Fruit fly (Drosophila melanogaster): ENCODE data around the gene CG6845.

CG6845 gene

DNA sequence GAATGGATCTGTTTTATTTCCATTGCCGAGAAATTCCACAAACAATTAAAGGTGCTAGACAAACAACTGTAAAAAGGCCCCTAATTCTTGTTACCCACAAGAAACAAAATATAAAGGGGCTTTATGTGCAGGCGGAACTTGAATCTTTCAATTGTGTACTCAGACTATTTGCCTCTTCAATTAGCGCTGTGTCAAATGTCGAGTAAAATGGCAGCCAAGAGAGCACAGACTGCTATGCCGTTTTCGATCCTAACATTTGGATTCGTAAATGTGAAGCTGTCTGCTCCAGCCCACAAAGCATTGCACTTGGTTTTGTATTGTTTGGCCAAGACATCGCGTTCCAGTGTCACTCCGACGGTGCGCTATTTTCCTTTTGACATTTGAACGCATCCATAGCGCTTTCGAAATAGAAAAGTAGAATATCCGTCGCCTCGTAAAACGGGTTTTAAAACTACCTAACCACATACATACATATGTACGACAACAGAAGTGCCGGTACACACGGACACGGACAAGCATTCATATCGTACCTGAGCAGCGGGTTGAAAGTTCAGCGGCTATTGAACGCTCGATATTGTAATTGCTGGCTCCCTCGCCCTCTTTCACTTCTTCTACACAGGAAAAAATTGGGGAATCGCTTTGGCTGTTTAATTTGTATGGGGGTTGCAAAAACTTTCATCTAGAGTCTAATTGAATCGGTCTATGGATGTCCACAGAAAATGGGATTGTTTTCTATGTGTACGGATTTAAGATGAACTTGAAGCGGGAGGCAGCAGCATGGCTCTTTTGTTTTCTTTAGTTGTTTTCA, 20.0 kb downstream of the CG6845 start (continued):
- TF ChIP-seq ttk (GFP tag; IDR thresholded peaks at IDR 0.05) (0 out of 2 replicates have a peak, but pooled peaks have one; percentile 12), cg (GFP tag; optimal IDR thresholded peaks at IDR 0.05) (peak; percentile 47), HLHmδ (GFP tag; optimal IDR thresholded peaks at IDR 0.05) (no peak), Opbp (GFP tag; IDR thresholded peaks at IDR 0.05; ENCODE audit: partially characterized antibody) (no peak), CG10274 (GFP tag; optimal IDR thresholded peaks at IDR 0.05) (no peak), CG1529 (GFP tag; optimal IDR thresholded peaks at IDR 0.05) (no peak), jumu (GFP tag; optimal IDR thresholded peaks at IDR 0.05) (no peak), chn (GFP tag; optimal IDR thresholded peaks at IDR 0.05) (no peak), unc-4 (GFP tag; IDR thresholded peaks at IDR 0.05; ENCODE audit: partially characterized antibody) (no peak), org-1 (GFP tag; optimal IDR thresholded peaks at IDR 0.05) (no peak), CG10267 (tag; optimal IDR thresholded peaks at IDR 0.05) (peak; percentile 6), Eip74EF (GFP tag; optimal IDR thresholded peaks at IDR 0.05) (no peak), Spps (tag; optimal IDR thresholded peaks at IDR 0.05) (no peak), crp (GFP tag; optimal IDR thresholded peaks at IDR 0.05) (no peak), pfk (GFP tag; optimal IDR thresholded peaks at IDR 0.05) (no peak), Dip3 (GFP tag; optimal IDR thresholded peaks at IDR 0.05) (no peak), so (GFP tag; IDR thresholded peaks at IDR 0.05) (0 out of 3 replicates have a peak, but pooled peaks have one; percentile 32), CG7556 (GFP tag; optimal IDR thresholded peaks at IDR 0.05) (peak; percentile 20), caup (GFP tag; optimal IDR thresholded peaks at IDR 0.05; ENCODE audit: severe bottlenecking) (no peak), CG17829 (tag; optimal IDR thresholded peaks at IDR 0.05) (peak; percentile 7), btn (GFP tag; optimal IDR thresholded peaks at IDR 0.05) (no peak), tin (GFP tag; optimal IDR thresholded peaks at IDR 0.05) (peak; percentile 17), Trl (optimal IDR thresholded peaks at IDR 0.05) (no peak), Trl (GFP tag; optimal IDR thresholded peaks at IDR 0.05) (peak; percentile 2), CG12219 (GFP tag; optimal IDR thresholded peaks at IDR 0.05) (no peak), CG11247 (GFP tag; IDR thresholded peaks at IDR 0.05) (no peak), abd-A (tag; optimal IDR thresholded peaks at IDR 0.05) (no peak), CTCF (GFP tag; optimal IDR thresholded peaks at IDR 0.05) (peak; percentile 58), ATbp (GFP tag; optimal IDR thresholded peaks at IDR 0.05) (peak; percentile 1), lola (GFP tag; optimal IDR thresholded peaks at IDR 0.05) (peak in 1 of 3 experiments; percentile 34), fu2 (GFP tag; optimal IDR thresholded peaks at IDR 0.05) (peak; percentile 11), Blimp-1 (GFP tag; optimal IDR thresholded peaks at IDR 0.05) (peak; percentile 51), BEAF-32 (GFP tag; optimal IDR thresholded peaks at IDR 0.05) (no peak), CG9727 (GFP tag; optimal IDR thresholded peaks at IDR 0.05) (no peak), sd (tag; optimal IDR thresholded peaks at IDR 0.05) (no peak), Jarid2 (GFP tag; optimal IDR thresholded peaks at IDR 0.05) (no peak), CG6254 (GFP tag; optimal IDR thresholded peaks at IDR 0.05) (peak; percentile 2), CG2875 (GFP tag; optimal IDR thresholded peaks at IDR 0.05) (peak; percentile 3), Bteb2 (GFP tag; optimal IDR thresholded peaks at IDR 0.05) (no peak), bbx (GFP tag; IDR thresholded peaks at IDR 0.05; ENCODE audit: partially characterized antibody) (no peak), otp (GFP tag; IDR thresholded peaks at IDR 0.05) (peak; percentile 44; the same call in 1 of the 3 replicates), CG15479 (GFP tag; optimal IDR thresholded peaks at IDR 0.05) (no peak), CrebB (tag; optimal IDR thresholded peaks at IDR 0.05) (no peak), p53 (GFP tag; optimal IDR thresholded peaks at IDR 0.05) (no peak), BtbVII (GFP tag; optimal IDR thresholded peaks at IDR 0.05) (no peak), Hsf (GFP tag; optimal IDR thresholded peaks at IDR 0.05) (no peak), amos (GFP tag; IDR thresholded peaks at IDR 0.05; ENCODE audit: partially characterized antibody) (0 out of 2 replicates have a peak, but pooled peaks have one; percentile 20), Dek (tag; optimal IDR thresholded peaks at IDR 0.05) (no peak)

All from whole organism, embryonic.